Fruit fly (Drosophila melanogaster) S2 (cell line): ENCODE results near the gene ppk31.

ENCODE experiments used
- CG8478 ChIP-seq: fragments of >200 bp; optimal IDR thresholded peaks from 2 replicates; lab custom pipeline; 2018
- CTCF ChIP-seq, 2 experiments: fragments of >200 bp; optimal IDR thresholded peaks; 2 replicates each; lab custom pipeline; 2018

dm6 chr3R:27196866-27197265, 33.9 kb downstream of the ppk31 start:
- TF ChIP-seq CTCF (optimal IDR thresholded peaks at IDR 0.05; lab: Kevin White, UChicago) (no peak), CG8478 (lab: Kevin White, UChicago) (no peak)
